Fruit fly (Drosophila melanogaster) whole organism: ENCODE results near the gene CG43072.

Experiments
- CG8478 ChIP-seq: fragments of >200 bp; optimal IDR thresholded peaks from 2 replicates; lab custom pipeline; 2018; ENCODE audit warnings: inconsistent platforms
- Dll ChIP-seq: fragments of >200 bp; optimal IDR thresholded peaks from 2 replicates; lab custom pipeline; 2017
- EcR ChIP-seq, 2 experiments: fragments of >200 bp; optimal IDR thresholded peaks; 2 replicates each; lab custom pipeline; 2017; ENCODE audit warnings: missing biosample characterization in 2 of 2, missing genetic modification characterization in 2 of 2, missing genetic modification reagents in 2 of 2
- pan ChIP-seq: fragments of >200 bp; optimal IDR thresholded peaks from 2 replicates; lab custom pipeline; 2017
- psq ChIP-seq: fragments of >200 bp; optimal IDR thresholded peaks from 2 replicates; lab custom pipeline; 2017
- usp ChIP-seq: fragments of >200 bp; optimal IDR thresholded peaks from 2 replicates; lab custom pipeline; 2017; ENCODE audit warnings: missing biosample characterization, missing genetic modification characterization, mixed read lengths

Gene CG43072

dm6 chr3L:21046107-21046708, 19.4 kb upstream of the CG43072 start:
- TF ChIP-seq psq (lab: Kevin White, UChicago) (no peak), EcR (GFP tag; optimal IDR thresholded peaks at IDR 0.05; lab: Kevin White, UChicago) (no peak), CG8478 (lab: Kevin White, UChicago) (no peak), Dll (lab: Kevin White, UChicago) (no peak), pan (lab: Kevin White, UChicago) (no peak)

dm6 chr3L:21047037-21047436, 18.6 kb upstream of the CG43072 start:
- TF ChIP-seq pan (lab: Kevin White, UChicago) (no peak), Dll (lab: Kevin White, UChicago) (no peak), usp (GFP tag; lab: Kevin White, UChicago) (no peak), CG8478 (lab: Kevin White, UChicago) (no peak), EcR (GFP tag; optimal IDR thresholded peaks at IDR 0.05; lab: Kevin White, UChicago) (no peak), psq (lab: Kevin White, UChicago) (no peak)

- TF ChIP-seq usp (GFP tag; lab: Kevin White, UChicago) (no peak), Dll (lab: Kevin White, UChicago) (no peak), psq (lab: Kevin White, UChicago) (no peak), CG8478 (lab: Kevin White, UChicago) (no peak), EcR (GFP tag; optimal IDR thresholded peaks at IDR 0.05; lab: Kevin White, UChicago) (no peak), pan (lab: Kevin White, UChicago) (no peak)
Observed at dm6 chr3L:21047734-21048657, 17.7 kb upstream of the CG43072 start.

- TF ChIP-seq psq (lab: Kevin White, UChicago): no peak
Observed at dm6 chr3L:21049417-21049914, 16.2 kb upstream of the CG43072 start.

dm6 chr3L:21050068-21050736, 15.4 kb upstream of the CG43072 start:
- no peak for TF ChIP-seq psq (lab: Kevin White, UChicago)
- TF ChIP-seq EcR (GFP tag; optimal IDR thresholded peaks at IDR 0.05; lab: Kevin White, UChicago): no peak
- no peak for TF ChIP-seq Dll (lab: Kevin White, UChicago)
- TF ChIP-seq pan (lab: Kevin White, UChicago): no peak
- TF ChIP-seq CG8478 (lab: Kevin White, UChicago): no peak
- TF ChIP-seq usp (GFP tag; lab: Kevin White, UChicago): no peak

- TF ChIP-seq psq (lab: Kevin White, UChicago) (no peak), EcR (GFP tag; optimal IDR thresholded peaks at IDR 0.05; lab: Kevin White, UChicago) (no peak), usp (GFP tag; lab: Kevin White, UChicago) (no peak), pan (lab: Kevin White, UChicago) (no peak), Dll (lab: Kevin White, UChicago) (no peak), CG8478 (lab: Kevin White, UChicago) (no peak)
Observed at dm6 chr3L:21052191-21052951, 13.3 kb upstream of the CG43072 start.

dm6 chr3L:21053763-21054162, 11.9 kb upstream of the CG43072 start:
- no peak for TF ChIP-seq CG8478 (lab: Kevin White, UChicago)

dm6 chr3L:21054188-21054893, 11.3 kb upstream of the CG43072 start:
- TF ChIP-seq pan (lab: Kevin White, UChicago) (no peak), usp (GFP tag; lab: Kevin White, UChicago) (no peak), CG8478 (lab: Kevin White, UChicago) (no peak), Dll (lab: Kevin White, UChicago) (no peak)

dm6 chr3L:21054894-21055270, 10.8 kb upstream of the CG43072 start:
- TF ChIP-seq CG8478 (lab: Kevin White, UChicago): no peak
- TF ChIP-seq Dll (lab: Kevin White, UChicago): no peak
- TF ChIP-seq psq (lab: Kevin White, UChicago): no peak
- TF ChIP-seq pan (lab: Kevin White, UChicago): no peak
- TF ChIP-seq usp (GFP tag; lab: Kevin White, UChicago): no peak
- TF ChIP-seq EcR (GFP tag; optimal IDR thresholded peaks at IDR 0.05; lab: Kevin White, UChicago): no peak

dm6 chr3L:21055839-21056238, 9.8 kb upstream of the CG43072 start:
- no peak for TF ChIP-seq CG8478 (lab: Kevin White, UChicago)
- TF ChIP-seq EcR (GFP tag; optimal IDR thresholded peaks at IDR 0.05; lab: Kevin White, UChicago): no peak
